Worm (Caenorhabditis elegans): ENCODE measurements around the gene ZK354.6.
"Not testable (repeated sequence)": the region's sequence is repeated elsewhere in the genome, so short reads cannot be mapped to it uniquely, and the experiment has no call there.

ZK354.6 gene

ce11 chrIV:5308046-5308643, 10.8 kb upstream of the ZK354.6 start, which contains the start of the genes ZK354.9 and msp-58:
ZK354.9 (minus strand) TSS chrIV:5308146.
msp-58 (plus strand) TSS chrIV:5308593.
- TF ChIP-seq bed-2 (GFP tag; IDR thresholded peaks at IDR 0.05); repo-1 (tag; optimal IDR thresholded peaks at IDR 0.05); F57C9.4 (tag; optimal IDR thresholded peaks at IDR 0.05): not testable (repeated sequence)

ce11 chrIV:5306040-5306439, 8.7 kb upstream of the ZK354.6 start, which contains the start of gene ZK354.8:
ZK354.8 (minus strand) TSS chrIV:5306140.
- no peak for TF ChIP-seq rcor-1 (GFP tag; IDR thresholded peaks at IDR 0.05)
- no peak for TF ChIP-seq dpff-1 (tag; optimal IDR thresholded peaks at IDR 0.05)
- TF ChIP-seq K11D2.4 (GFP tag; IDR thresholded peaks at IDR 0.05), result no peak
- TF ChIP-seq ceh-91 (GFP tag; IDR thresholded peaks at IDR 0.05), result no peak
- no peak for TF ChIP-seq Y53G8AR.9 (GFP tag; conservative IDR thresholded peaks at IDR 0.05)
- no peak for TF ChIP-seq madf-10 (tag; optimal IDR thresholded peaks at IDR 0.05)
- TF ChIP-seq ets-4 (GFP tag; optimal IDR thresholded peaks at IDR 0.05), result no peak
- TF ChIP-seq T07F8.4 (tag; optimal IDR thresholded peaks at IDR 0.05), result no peak
- TF ChIP-seq Y67H2A.10 (GFP tag; conservative IDR thresholded peaks at IDR 0.05), result no peak
- TF ChIP-seq mes-4 (tag; optimal IDR thresholded peaks at IDR 0.05), result no peak
- no peak for TF ChIP-seq snpc-4 (GFP tag; optimal IDR thresholded peaks at IDR 0.05)
- no peak for TF ChIP-seq snpc-4 (tag; optimal IDR thresholded peaks at IDR 0.05)
- TF ChIP-seq nhr-27 (tag; optimal IDR thresholded peaks at IDR 0.05), result no peak
- TF ChIP-seq lsy-27 (tag; optimal IDR thresholded peaks at IDR 0.05; ENCODE audit: borderline replicate concordance, insufficient read depth), result no peak
- TF ChIP-seq Y79H2A.3 (GFP tag; conservative IDR thresholded peaks at IDR 0.05), result no peak
- no peak for TF ChIP-seq let-526 (GFP tag; IDR thresholded peaks at IDR 0.05)
- no peak for TF ChIP-seq nhr-90 (tag; optimal IDR thresholded peaks at IDR 0.05)
- no peak for TF ChIP-seq C17E4.6 (GFP tag; IDR thresholded peaks at IDR 0.05)

- TF ChIP-seq let-607 (tag; optimal IDR thresholded peaks at IDR 0.05), result no peak
- no peak for TF ChIP-seq nhr-120 (GFP tag; IDR thresholded peaks at IDR 0.05)
- TF ChIP-seq ets-4 (GFP tag; optimal IDR thresholded peaks at IDR 0.05), result no peak
- TF ChIP-seq F39B2.1 (GFP tag; IDR thresholded peaks at IDR 0.05), result no peak
- TF ChIP-seq B0336.3 (GFP tag; IDR thresholded peaks at IDR 0.05), result no peak
- TF ChIP-seq unc-130 (GFP tag; optimal IDR thresholded peaks at IDR 0.05), result no peak
- TF ChIP-seq ccch-3 (GFP tag; optimal IDR thresholded peaks at IDR 0.05), result no peak
- no peak for TF ChIP-seq madf-8 (GFP tag; conservative IDR thresholded peaks at IDR 0.05)
- TF ChIP-seq ceh-40 (GFP tag; IDR thresholded peaks at IDR 0.05), result no peak
- no peak for TF ChIP-seq die-1 (tag; optimal IDR thresholded peaks at IDR 0.05)
- no peak for TF ChIP-seq Y53F4B.3 (GFP tag; IDR thresholded peaks at IDR 0.05)
Measured at ce11 chrIV:5303030-5303429, 5.7 kb upstream of the ZK354.6 start, which contains the start of gene ZK354.7. ZK354.7 (minus strand) TSS chrIV:5303130.

- peak; percentile 70 for TF ChIP-seq egrh-3 (GFP tag; IDR thresholded peaks at IDR 0.05)
- TF ChIP-seq Y53F4B.3 (GFP tag; IDR thresholded peaks at IDR 0.05), result peak; percentile 58; the same call in 1 of the 2 replicates
Measured at ce11 chrIV:5299138-5299537, 1.8 kb upstream of the ZK354.6 start.

- TF ChIP-seq unc-62 (GFP tag; optimal IDR thresholded peaks at IDR 0.05); B0035.1 (tag; optimal IDR thresholded peaks at IDR 0.05); athp-1 (tag; optimal IDR thresholded peaks at IDR 0.05): not testable (repeated sequence)
Measured at ce11 chrIV:5295240-5295639, 2.1 kb downstream of the ZK354.6 start, which contains the start of gene msp-51. msp-51 (minus strand) TSS chrIV:5295340.

All from whole organism, young adult.